Worm (Caenorhabditis elegans): ENCODE data around the gene pab-2.

Gene pab-2

ce11 chrX:13542236-13542635, 15.0 kb upstream of the pab-2 start, which contains the start of gene cah-4:
Gene cah-4 (plus strand): TSS chrX:13542574.
- TF ChIP-seq unc-55 (GFP tag; optimal IDR thresholded peaks at IDR 0.05) (no peak), C34F6.9 (tag; optimal IDR thresholded peaks at IDR 0.05) (no peak), ama-1 (optimal IDR thresholded peaks at IDR 0.05) (peak; percentile 82)

ce11 chrX:13541335-13541734, 14.1 kb upstream of the pab-2 start:
- TF ChIP-seq fos-1 (tag; optimal IDR thresholded peaks at IDR 0.05) = peak; percentile 30
- TF ChIP-seq snpc-4 (tag; optimal IDR thresholded peaks at IDR 0.05) = no peak
- no peak for TF ChIP-seq mdl-1 (tag; optimal IDR thresholded peaks at IDR 0.05)
- no peak for TF ChIP-seq skn-1 (tag; optimal IDR thresholded peaks at IDR 0.05)
- peak; percentile 77 for TF ChIP-seq nhr-21 (tag; optimal IDR thresholded peaks at IDR 0.05)
- TF ChIP-seq aly-2 (tag; optimal IDR thresholded peaks at IDR 0.05) = no peak
- no peak for TF ChIP-seq egl-27 (tag; optimal IDR thresholded peaks at IDR 0.05)
- TF ChIP-seq nhr-23 (tag; optimal IDR thresholded peaks at IDR 0.05) = no peak
- TF ChIP-seq nhr-77 (tag; optimal IDR thresholded peaks at IDR 0.05) = no peak
- TF ChIP-seq nhr-6 (tag; optimal IDR thresholded peaks at IDR 0.05) = no peak
- TF ChIP-seq nhr-10 (tag; optimal IDR thresholded peaks at IDR 0.05) = no peak
- TF ChIP-seq peb-1 (tag; optimal IDR thresholded peaks at IDR 0.05) = no peak
- no peak for TF ChIP-seq alr-1 (tag; optimal IDR thresholded peaks at IDR 0.05)
- TF ChIP-seq ceh-82 (tag; optimal IDR thresholded peaks at IDR 0.05) = no peak
- no peak for TF ChIP-seq mab-5 (tag; optimal IDR thresholded peaks at IDR 0.05)
- no peak for TF ChIP-seq unc-62 (GFP tag; optimal IDR thresholded peaks at IDR 0.05)
- TF ChIP-seq dmd-4 (tag; optimal IDR thresholded peaks at IDR 0.05) = no peak
- no peak for TF ChIP-seq nhr-237 (tag; optimal IDR thresholded peaks at IDR 0.05)
- TF ChIP-seq ztf-4 (tag; optimal IDR thresholded peaks at IDR 0.05) = no peak
- no peak for TF ChIP-seq ztf-11 (tag; optimal IDR thresholded peaks at IDR 0.05)
- TF ChIP-seq lsy-2 (tag; optimal IDR thresholded peaks at IDR 0.05) = no peak
- TF ChIP-seq mbf-1 (tag; optimal IDR thresholded peaks at IDR 0.05) = no peak
- TF ChIP-seq ztf-1 (GFP tag; conservative IDR thresholded peaks at IDR 0.05) = no peak
- no peak for TF ChIP-seq lin-11 (tag; optimal IDR thresholded peaks at IDR 0.05)
- TF ChIP-seq blmp-1 (tag; optimal IDR thresholded peaks at IDR 0.05; ENCODE audit: insufficient read depth) = peak; percentile 19
- no peak for TF ChIP-seq elt-3 (tag; optimal IDR thresholded peaks at IDR 0.05)
- no peak for TF ChIP-seq C34F6.9 (tag; optimal IDR thresholded peaks at IDR 0.05)
- TF ChIP-seq lin-39 (tag; optimal IDR thresholded peaks at IDR 0.05) = no peak
- TF ChIP-seq gmeb-1 (tag; optimal IDR thresholded peaks at IDR 0.05) = no peak
- no peak for TF ChIP-seq Y55F3AM.14 (GFP tag; optimal IDR thresholded peaks at IDR 0.05)
- TF ChIP-seq nhr-11 (tag; optimal IDR thresholded peaks at IDR 0.05) = no peak
- no peak for TF ChIP-seq ZK546.5 (tag; optimal IDR thresholded peaks at IDR 0.05)
- no peak for TF ChIP-seq nhr-129 (tag; optimal IDR thresholded peaks at IDR 0.05)
- peak; percentile 29 for TF ChIP-seq sma-3 (GFP tag; optimal IDR thresholded peaks at IDR 0.05)
- TF ChIP-seq sem-4 (tag; optimal IDR thresholded peaks at IDR 0.05) = no peak
- TF ChIP-seq R02D3.7 (tag; optimal IDR thresholded peaks at IDR 0.05) = no peak
- TF ChIP-seq crh-2 (tag; optimal IDR thresholded peaks at IDR 0.05) = no peak
- no peak for TF ChIP-seq lin-13 (GFP tag; optimal IDR thresholded peaks at IDR 0.05)
- TF ChIP-seq F13H6.1 (tag; optimal IDR thresholded peaks at IDR 0.05) = no peak
- peak; percentile 96 for TF ChIP-seq ama-1 (optimal IDR thresholded peaks at IDR 0.05)
- no peak for TF ChIP-seq ceh-16 (tag; optimal IDR thresholded peaks at IDR 0.05)
- TF ChIP-seq nhr-25 (tag; optimal IDR thresholded peaks at IDR 0.05) = peak; percentile 32
- TF ChIP-seq nhr-12 (tag; optimal IDR thresholded peaks at IDR 0.05) = no peak
- no peak for TF ChIP-seq zag-1 (tag; optimal IDR thresholded peaks at IDR 0.05)
- TF ChIP-seq unc-55 (GFP tag; optimal IDR thresholded peaks at IDR 0.05) = no peak
- TF ChIP-seq unc-39 (tag; optimal IDR thresholded peaks at IDR 0.05) = no peak
- no peak for TF ChIP-seq elt-1 (tag; optimal IDR thresholded peaks at IDR 0.05)
- peak; percentile 87 for TF ChIP-seq sma-9 (GFP tag; optimal IDR thresholded peaks at IDR 0.05)
- TF ChIP-seq sma-9 (tag; optimal IDR thresholded peaks at IDR 0.05) = no peak

Measured in whole organism, L2 larva.